Worm (Caenorhabditis elegans): ENCODE results near the gene ZK637.14.

DNA sequence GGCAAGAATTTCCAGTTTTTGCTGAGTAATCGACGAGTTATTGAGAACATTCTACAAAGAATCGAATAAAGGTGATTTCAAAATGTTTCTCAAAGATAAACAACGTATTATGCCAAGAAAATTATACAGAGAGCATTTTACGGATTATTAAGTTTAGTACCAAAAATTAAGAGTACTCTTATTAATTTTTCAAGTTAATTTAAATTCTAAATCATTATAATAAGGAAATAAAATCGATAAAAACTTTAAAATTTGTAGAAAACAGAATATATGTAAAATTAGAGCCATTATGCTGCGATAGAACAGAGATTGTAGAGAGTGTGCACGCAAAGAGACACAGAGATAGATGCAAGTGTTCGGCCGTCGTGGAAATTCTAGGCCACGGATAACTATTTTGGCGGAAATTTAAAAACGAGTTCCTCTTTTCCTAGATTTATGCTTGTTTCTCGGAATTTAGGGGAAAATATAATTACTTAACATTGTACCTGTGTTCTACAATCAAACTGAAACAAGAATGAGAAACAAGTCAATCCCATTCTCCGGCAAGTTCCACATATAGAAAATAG, 38.4 kb downstream of the ZK637.14 start, which contains the start of gene F44E2.9:
- TF ChIP-seq him-1 (tag; optimal IDR thresholded peaks at IDR 0.05) (no peak), W03F9.2 (tag; optimal IDR thresholded peaks at IDR 0.05) (peak; percentile 85), dao-5 (tag; optimal IDR thresholded peaks at IDR 0.05) (no peak)

Measured in whole organism, L4/young adult.